Fruit fly (Drosophila melanogaster) Kc167 (cell line): ENCODE measurements around the gene TyrR.

Experiments
- Sin3A ChIP-seq: fragments of >200 bp; optimal IDR thresholded peaks from 2 replicates; lab custom pipeline; 2018; ENCODE audit warnings: missing external identifiers
- h ChIP-seq: fragments of >200 bp; optimal IDR thresholded peaks from 3 replicates; lab custom pipeline; 2018; ENCODE audit warnings: missing external identifiers
- insv ChIP-seq: fragments of >200 bp; optimal IDR thresholded peaks from 3 replicates; lab custom pipeline; 2018; ENCODE audit warnings: missing external identifiers
- psq ChIP-seq: fragments of >200 bp; optimal IDR thresholded peaks from 2 replicates; lab custom pipeline; 2017; ENCODE audit warnings: missing external identifiers
- ttk ChIP-seq: sonication (Bioruptor generic); optimal IDR thresholded peaks from 2 replicates; lab custom pipeline; 2017; ENCODE audit warnings: missing external identifiers

- TF ChIP-seq psq (lab: Kevin White, UChicago) (no peak), ttk (lab: Kevin White, UChicago) (no peak), h (lab: Kevin White, UChicago) (no peak), Sin3A (no peak), insv (no peak)
These were observed 46.0 kb downstream of the TyrR start for dm6 chr3R:17716858-17717596.
